Worm (Caenorhabditis elegans) whole organism, midembryonic: ENCODE results near the gene C09G4.4.

ENCODE experiments used
- cog-1 ChIP-seq: sonication (generic microtip); optimal IDR thresholded peaks from 2 replicates; lab custom pipeline; 2016; ENCODE audit warnings: missing genetic modification characterization, missing compliant biosample characterization
- flt-1 ChIP-seq: fragments of 200-800 bp; sonication (Bioruptor generic); IDR thresholded peaks from 2 replicates; pipeline ENCODE4 v1.3.6; 2022; ENCODE audit warnings: missing genetic modification characterization, missing compliant biosample characterization
- klf-2 ChIP-seq: fragments of 200-800 bp; sonication (Bioruptor generic); conservative IDR thresholded peaks from 2 replicates; pipeline ENCODE4 v1.3.6; 2022; ENCODE audit warnings: missing genetic modification reagents, missing genetic modification characterization, missing compliant biosample characterization
- med-1 ChIP-seq: sonication (generic microtip); optimal IDR thresholded peaks from 2 replicates; lab custom pipeline; 2017; ENCODE audit warnings: missing genetic modification characterization, mild to moderate bottlenecking, missing compliant biosample characterization, antibody characterized with exemption, missing genetic modification reagents; ENCODE audit not compliant: insufficient read depth
- ref-1 ChIP-seq: fragments of 200-800 bp; sonication (Bioruptor generic); conservative IDR thresholded peaks from 2 replicates; pipeline ENCODE4 v1.3.6; 2022; ENCODE audit warnings: missing genetic modification reagents, missing genetic modification characterization, missing compliant biosample characterization
- tab-1 ChIP-seq: fragments of 200-800 bp; sonication (Bioruptor generic); IDR thresholded peaks from 2 replicates; pipeline ENCODE4 v1.3.6; 2022; ENCODE audit warnings: missing genetic modification characterization, missing compliant biosample characterization
- ztf-23 ChIP-seq: fragments of 200-800 bp; sonication (Bioruptor generic); IDR thresholded peaks from 2 replicates; pipeline ENCODE4 v1.3.6; 2022; ENCODE audit warnings: missing genetic modification reagents, missing genetic modification characterization, missing compliant biosample characterization

DNA sequence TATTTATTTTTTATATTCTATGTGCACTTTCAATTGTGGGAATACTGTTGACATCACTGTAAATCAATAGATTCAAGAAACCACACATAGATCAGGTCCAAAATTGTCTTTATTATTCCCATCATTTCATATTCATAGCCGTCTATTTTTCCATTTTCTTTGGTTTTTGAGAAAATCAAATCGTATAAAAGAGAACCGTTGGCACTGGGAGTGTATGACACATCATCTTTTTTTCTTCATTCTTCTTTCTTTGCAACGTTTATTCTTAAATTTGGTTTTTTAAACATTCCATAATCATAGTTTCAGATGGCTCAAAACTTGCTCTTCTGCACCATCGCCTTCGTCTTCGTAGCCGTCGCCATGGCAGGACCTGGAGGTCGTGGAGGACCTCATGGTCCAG is 22.9 kb upstream of the C09G4.4 start, which contains the start of gene srlf-2:
- TF ChIP-seq cog-1 (no peak), tab-1 (GFP tag; lab: Robert Waterston, UW) (no peak), flt-1 (GFP tag; lab: Robert Waterston, UW) (no peak), med-1 (GFP tag; lab: Kevin White, UChicago) (no peak), klf-2 (GFP tag; lab: Robert Waterston, UW) (no peak), ztf-23 (no peak), ref-1 (GFP tag; lab: Robert Waterston, UW) (no peak)
